Worm (Caenorhabditis elegans) whole organism, early embryonic: ENCODE results near the gene K02E7.11.

Experiments used
- B0310.2 ChIP-seq: sonication (generic microtip); optimal IDR thresholded peaks from 2 replicates; lab custom pipeline; 2016; ENCODE audit warnings: mild to moderate bottlenecking, missing genetic modification characterization, missing compliant biosample characterization
- F13C5.2 ChIP-seq: sonication (generic microtip); optimal IDR thresholded peaks from 2 replicates; lab custom pipeline; 2017; ENCODE audit warnings: mild to moderate bottlenecking, missing genetic modification characterization, inconsistent platforms, missing compliant biosample characterization
- aly-1 ChIP-seq: sonication (generic microtip); optimal IDR thresholded peaks from 2 replicates; lab custom pipeline; 2016; ENCODE audit warnings: missing genetic modification characterization, missing compliant biosample characterization
- ama-1 ChIP-seq: fragments of 150-350 bp; optimal IDR thresholded peaks from 2 replicates; lab custom pipeline; 2014
- ceh-13 ChIP-seq: fragments of 200-800 bp; sonication (Bioruptor generic); optimal IDR thresholded peaks from 2 replicates; lab custom pipeline; 2018; ENCODE audit warnings: mild to moderate bottlenecking, missing genetic modification characterization, missing compliant biosample characterization
- ceh-36 ChIP-seq: sonication (generic microtip); optimal IDR thresholded peaks from 2 replicates; lab custom pipeline; 2016; ENCODE audit warnings: missing genetic modification characterization, inconsistent platforms, missing compliant biosample characterization
- ets-7 ChIP-seq: sonication (generic microtip); optimal IDR thresholded peaks from 2 replicates; lab custom pipeline; 2016; ENCODE audit warnings: missing genotype, missing genetic modification characterization, missing compliant biosample characterization
- flt-1 ChIP-seq: fragments of 200-800 bp; sonication (Bioruptor generic); IDR thresholded peaks from 2 replicates; pipeline ENCODE4 v1.3.6; 2022; ENCODE audit warnings: missing genetic modification characterization, missing compliant biosample characterization
- hmbx-1 ChIP-seq: sonication (generic microtip); optimal IDR thresholded peaks from 2 replicates; lab custom pipeline; 2016; ENCODE audit warnings: mild to moderate bottlenecking, missing genetic modification characterization, missing compliant biosample characterization
- hmg-4 ChIP-seq: fragments of 200-800 bp; sonication (Bioruptor generic); optimal IDR thresholded peaks from 2 replicates; lab custom pipeline; 2018; ENCODE audit warnings: mild to moderate bottlenecking, missing genetic modification characterization, missing compliant biosample characterization
- hnd-1 ChIP-seq: sonication (generic microtip); optimal IDR thresholded peaks from 2 replicates; lab custom pipeline; 2016; ENCODE audit warnings: missing genetic modification characterization, missing compliant biosample characterization
- pes-1 ChIP-seq: fragments of 200-800 bp; sonication (Bioruptor generic); IDR thresholded peaks from 2 replicates; pipeline ENCODE4 v1.3.6; 2022; ENCODE audit warnings: missing genetic modification reagents, missing genetic modification characterization, missing compliant biosample characterization
- scrt-1 ChIP-seq: fragments of 200-800 bp; sonication (Bioruptor generic); IDR thresholded peaks from 2 replicates; pipeline ENCODE4 v1.3.6; 2022; ENCODE audit warnings: missing genetic modification characterization, missing compliant biosample characterization
- sea-1 ChIP-seq: fragments of 200-800 bp; sonication (Bioruptor generic); conservative IDR thresholded peaks from 2 replicates; pipeline ENCODE4 v1.3.6; 2022; ENCODE audit warnings: missing genetic modification characterization, missing compliant biosample characterization
- tbx-11 ChIP-seq: fragments of 200-800 bp; sonication (Bioruptor generic); IDR thresholded peaks from 2 replicates; pipeline ENCODE4 v1.3.6; 2022; ENCODE audit warnings: missing genetic modification characterization, missing compliant biosample characterization
- tbx-37 ChIP-seq: fragments of 200-800 bp; sonication (Bioruptor generic); conservative IDR thresholded peaks from 2 replicates; pipeline ENCODE4 v1.3.6; 2022; ENCODE audit warnings: missing genetic modification reagents, missing genetic modification characterization, missing compliant biosample characterization
- tra-4 ChIP-seq: sonication (generic microtip); optimal IDR thresholded peaks from 2 replicates; lab custom pipeline; 2017; ENCODE audit warnings: missing genetic modification characterization, missing compliant biosample characterization

Gene K02E7.11

ce11 chrII:1106914-1107597 is 31.7 kb upstream of the K02E7.11 start, which contains the start of gene col-40:
Gene col-40 (minus strand): TSS chrII:1106964.
- TF ChIP-seq pes-1 (GFP tag; lab: Robert Waterston, UW): no peak
- no peak for TF ChIP-seq F13C5.2 (tag; lab: Kevin White, UChicago)
- no peak for TF ChIP-seq flt-1 (GFP tag; lab: Robert Waterston, UW)
- no peak for TF ChIP-seq ceh-36
- TF ChIP-seq tra-4: no peak
- TF ChIP-seq ama-1 (lab: Kevin White, UChicago): no peak

ce11 chrII:1105291-1105690 is 30.0 kb upstream of the K02E7.11 start:
- no peak for TF ChIP-seq flt-1 (GFP tag; lab: Robert Waterston, UW)
- TF ChIP-seq tbx-11: no peak
- TF ChIP-seq ceh-36: no peak
- no peak for TF ChIP-seq scrt-1
- no peak for TF ChIP-seq aly-1 (tag; lab: Kevin White, UChicago)
- no peak for TF ChIP-seq sea-1 (GFP tag; lab: Robert Waterston, UW)
- no peak for TF ChIP-seq B0310.2
- TF ChIP-seq ama-1 (lab: Kevin White, UChicago): no peak
- TF ChIP-seq hmbx-1 (tag; lab: Kevin White, UChicago): no peak
- no peak for TF ChIP-seq hnd-1
- TF ChIP-seq ets-7 (tag; lab: Kevin White, UChicago): no peak
- TF ChIP-seq hmg-4: no peak
- no peak for TF ChIP-seq tbx-37 (GFP tag; lab: Robert Waterston, UW)

- no peak for TF ChIP-seq sea-1 (GFP tag; lab: Robert Waterston, UW)
- no peak for TF ChIP-seq aly-1 (tag; lab: Kevin White, UChicago)
- no peak for TF ChIP-seq hmbx-1 (tag; lab: Kevin White, UChicago)
- TF ChIP-seq B0310.2: no peak
- TF ChIP-seq tbx-37 (GFP tag; lab: Robert Waterston, UW): no peak
- TF ChIP-seq tbx-11: no peak
- no peak for TF ChIP-seq hmg-4
- no peak for TF ChIP-seq flt-1 (GFP tag; lab: Robert Waterston, UW)
- TF ChIP-seq ceh-13 (GFP tag; lab: Kevin White, UChicago): no peak
- no peak for TF ChIP-seq ets-7 (tag; lab: Kevin White, UChicago)
- TF ChIP-seq hnd-1: no peak
- no peak for TF ChIP-seq scrt-1
- TF ChIP-seq pes-1 (GFP tag; lab: Robert Waterston, UW): no peak
- no peak for TF ChIP-seq ceh-36
- TF ChIP-seq ama-1 (lab: Kevin White, UChicago): no peak
- TF ChIP-seq tra-4: no peak
- no peak for TF ChIP-seq F13C5.2 (tag; lab: Kevin White, UChicago)
These were observed 29.1 kb upstream of the K02E7.11 start, which contains the start of gene T13B5.9 for ce11 chrII:1104409-1104808. Gene T13B5.9 (minus strand): TSS chrII:1104509.

ce11 chrII:1103484-1104100 is 28.3 kb upstream of the K02E7.11 start:
- no peak for TF ChIP-seq hnd-1

ce11 chrII:1102209-1102608 is 26.9 kb upstream of the K02E7.11 start:
- TF ChIP-seq hnd-1: no peak
- TF ChIP-seq tra-4: no peak
- no peak for TF ChIP-seq tbx-11
- no peak for TF ChIP-seq ceh-36
- no peak for TF ChIP-seq pes-1 (GFP tag; lab: Robert Waterston, UW)
- TF ChIP-seq ceh-13 (GFP tag; lab: Kevin White, UChicago): no peak
- TF ChIP-seq B0310.2: no peak
- no peak for TF ChIP-seq scrt-1
- no peak for TF ChIP-seq tbx-37 (GFP tag; lab: Robert Waterston, UW)
- TF ChIP-seq aly-1 (tag; lab: Kevin White, UChicago): no peak
- TF ChIP-seq ama-1 (lab: Kevin White, UChicago): no peak
- no peak for TF ChIP-seq F13C5.2 (tag; lab: Kevin White, UChicago)
- no peak for TF ChIP-seq flt-1 (GFP tag; lab: Robert Waterston, UW)
- TF ChIP-seq sea-1 (GFP tag; lab: Robert Waterston, UW): no peak
- no peak for TF ChIP-seq hmbx-1 (tag; lab: Kevin White, UChicago)
- no peak for TF ChIP-seq hmg-4
- no peak for TF ChIP-seq ets-7 (tag; lab: Kevin White, UChicago)

DNA sequence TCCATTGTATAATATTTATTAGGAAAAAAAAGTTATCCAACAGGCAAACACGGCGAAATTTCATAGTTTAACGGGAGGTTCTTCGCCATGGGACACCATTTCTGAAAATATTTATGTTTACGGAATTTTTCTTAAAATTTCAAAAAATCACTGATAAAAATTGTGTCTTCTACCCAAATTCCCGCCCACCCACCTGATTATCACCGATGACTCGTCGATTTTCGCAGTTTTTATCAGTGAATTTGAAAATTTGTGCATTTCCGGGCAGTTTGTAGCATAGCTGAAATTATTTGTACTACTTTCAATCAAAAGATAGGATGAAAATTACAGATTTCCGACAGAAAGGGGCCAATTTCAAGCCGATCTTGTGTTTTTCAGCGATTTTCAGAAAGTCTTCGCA is 26.1 kb upstream of the K02E7.11 start:
- TF ChIP-seq ceh-36: no peak
- TF ChIP-seq tbx-11: no peak
- no peak for TF ChIP-seq B0310.2
- no peak for TF ChIP-seq ama-1 (lab: Kevin White, UChicago)
- no peak for TF ChIP-seq pes-1 (GFP tag; lab: Robert Waterston, UW)
- TF ChIP-seq flt-1 (GFP tag; lab: Robert Waterston, UW): no peak
- TF ChIP-seq hmbx-1 (tag; lab: Kevin White, UChicago): no peak
- no peak for TF ChIP-seq tra-4
- TF ChIP-seq ets-7 (tag; lab: Kevin White, UChicago): no peak
- no peak for TF ChIP-seq F13C5.2 (tag; lab: Kevin White, UChicago)
- TF ChIP-seq hnd-1: no peak
- TF ChIP-seq aly-1 (tag; lab: Kevin White, UChicago): no peak
- no peak for TF ChIP-seq ceh-13 (GFP tag; lab: Kevin White, UChicago)
- no peak for TF ChIP-seq tbx-37 (GFP tag; lab: Robert Waterston, UW)
- no peak for TF ChIP-seq hmg-4
- TF ChIP-seq scrt-1: no peak
- TF ChIP-seq sea-1 (GFP tag; lab: Robert Waterston, UW): no peak

ce11 chrII:1100719-1101118 is 25.4 kb upstream of the K02E7.11 start, which contains the start of gene pho-14:
Gene pho-14 (minus strand): TSS chrII:1100819.
- TF ChIP-seq hmbx-1 (tag; lab: Kevin White, UChicago) (no peak), ceh-13 (GFP tag; lab: Kevin White, UChicago) (no peak), F13C5.2 (tag; lab: Kevin White, UChicago) (no peak), tbx-11 (no peak), aly-1 (tag; lab: Kevin White, UChicago) (no peak), tra-4 (no peak), scrt-1 (no peak), flt-1 (GFP tag; lab: Robert Waterston, UW) (no peak), ceh-36 (no peak), hnd-1 (no peak), B0310.2 (no peak), ets-7 (tag; lab: Kevin White, UChicago) (no peak), hmg-4 (no peak), tbx-37 (GFP tag; lab: Robert Waterston, UW) (no peak), pes-1 (GFP tag; lab: Robert Waterston, UW) (no peak), sea-1 (GFP tag; lab: Robert Waterston, UW) (no peak)
